Worm (Caenorhabditis elegans) whole organism, midembryonic: Measurements from ENCODE around the gene rab-21.

Source experiments
- T22C8.4 ChIP-seq: fragments of 200-800 bp; sonication (Bioruptor generic); IDR thresholded peaks from 2 replicates; pipeline ENCODE4 v1.3.6; 2022; ENCODE audit warnings: missing genetic modification characterization, missing compliant biosample characterization
- cog-1 ChIP-seq: sonication (generic microtip); optimal IDR thresholded peaks from 2 replicates; lab custom pipeline; 2016; ENCODE audit warnings: missing genetic modification characterization, missing compliant biosample characterization
- flt-1 ChIP-seq: fragments of 200-800 bp; sonication (Bioruptor generic); IDR thresholded peaks from 2 replicates; pipeline ENCODE4 v1.3.6; 2022; ENCODE audit warnings: missing genetic modification characterization, missing compliant biosample characterization
- klf-2 ChIP-seq: fragments of 200-800 bp; sonication (Bioruptor generic); conservative IDR thresholded peaks from 2 replicates; pipeline ENCODE4 v1.3.6; 2022; ENCODE audit warnings: missing genetic modification reagents, missing genetic modification characterization, missing compliant biosample characterization
- med-1 ChIP-seq: sonication (generic microtip); optimal IDR thresholded peaks from 2 replicates; lab custom pipeline; 2017; ENCODE audit warnings: missing genetic modification characterization, mild to moderate bottlenecking, missing compliant biosample characterization, antibody characterized with exemption, missing genetic modification reagents; ENCODE audit not compliant: insufficient read depth
- ref-1 ChIP-seq: fragments of 200-800 bp; sonication (Bioruptor generic); conservative IDR thresholded peaks from 2 replicates; pipeline ENCODE4 v1.3.6; 2022; ENCODE audit warnings: missing genetic modification reagents, missing genetic modification characterization, missing compliant biosample characterization
- tab-1 ChIP-seq: fragments of 200-800 bp; sonication (Bioruptor generic); IDR thresholded peaks from 2 replicates; pipeline ENCODE4 v1.3.6; 2022; ENCODE audit warnings: missing genetic modification characterization, missing compliant biosample characterization
- ztf-23 ChIP-seq: fragments of 200-800 bp; sonication (Bioruptor generic); IDR thresholded peaks from 2 replicates; pipeline ENCODE4 v1.3.6; 2022; ENCODE audit warnings: missing genetic modification reagents, missing genetic modification characterization, missing compliant biosample characterization
- ztf-29 ChIP-seq: fragments of 200-800 bp; sonication (Bioruptor generic); IDR thresholded peaks from 2 replicates; pipeline ENCODE4 v1.3.6; 2022; ENCODE audit warnings: missing genetic modification reagents, missing genetic modification characterization, missing compliant biosample characterization

The rab-21 gene

ce11 chrII:8748638-8749037 is 33.8 kb upstream of the rab-21 start:
- TF ChIP-seq ztf-23 = no peak
- no peak for TF ChIP-seq T22C8.4
- TF ChIP-seq cog-1 (tag; lab: Kevin White, UChicago) = no peak
- TF ChIP-seq tab-1 (GFP tag; lab: Robert Waterston, UW) = no peak
- TF ChIP-seq ztf-29 = no peak
- no peak for TF ChIP-seq flt-1 (GFP tag; lab: Robert Waterston, UW)
- no peak for TF ChIP-seq klf-2 (GFP tag; lab: Robert Waterston, UW)
- no peak for TF ChIP-seq med-1 (GFP tag; lab: Kevin White, UChicago)
- no peak for TF ChIP-seq ref-1 (GFP tag; lab: Robert Waterston, UW)

DNA sequence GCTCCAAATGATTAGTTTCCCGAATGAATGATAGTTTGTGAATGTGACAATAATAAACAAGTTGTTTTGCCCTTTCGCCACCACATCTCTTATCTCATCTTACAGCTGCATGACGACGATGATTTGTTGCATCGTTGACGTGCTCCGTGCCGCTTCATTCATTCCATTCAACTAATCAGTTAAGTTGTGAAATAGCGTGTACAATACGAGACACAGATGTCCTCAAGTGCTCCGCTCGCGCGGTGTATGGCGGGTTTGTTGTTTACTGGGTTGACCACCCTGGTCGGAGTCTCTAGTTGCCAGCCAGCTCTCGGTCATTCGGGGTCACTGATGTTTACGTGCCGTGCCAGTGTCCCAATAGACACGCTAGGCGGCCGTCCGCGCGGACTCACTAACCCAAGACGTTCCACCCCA is 33.1 kb upstream of the rab-21 start:
- TF ChIP-seq ref-1 (GFP tag; lab: Robert Waterston, UW) (peak; percentile 55; the same call in 1 of the 2 replicates), tab-1 (GFP tag; lab: Robert Waterston, UW) (no peak), klf-2 (GFP tag; lab: Robert Waterston, UW) (no peak), flt-1 (GFP tag; lab: Robert Waterston, UW) (0 out of 2 replicates have a peak, but pooled peaks have one; percentile 46), cog-1 (tag; lab: Kevin White, UChicago) (peak; percentile 79), ztf-29 (no peak), med-1 (GFP tag; lab: Kevin White, UChicago) (no peak), ztf-23 (no peak)

ce11 chrII:8747246-8747938 is 32.6 kb upstream of the rab-21 start:
- no peak for TF ChIP-seq ref-1 (GFP tag; lab: Robert Waterston, UW)
- no peak for TF ChIP-seq klf-2 (GFP tag; lab: Robert Waterston, UW)
- TF ChIP-seq flt-1 (GFP tag; lab: Robert Waterston, UW) = peak; percentile 63; the same call in 1 of the 2 replicates

DNA sequence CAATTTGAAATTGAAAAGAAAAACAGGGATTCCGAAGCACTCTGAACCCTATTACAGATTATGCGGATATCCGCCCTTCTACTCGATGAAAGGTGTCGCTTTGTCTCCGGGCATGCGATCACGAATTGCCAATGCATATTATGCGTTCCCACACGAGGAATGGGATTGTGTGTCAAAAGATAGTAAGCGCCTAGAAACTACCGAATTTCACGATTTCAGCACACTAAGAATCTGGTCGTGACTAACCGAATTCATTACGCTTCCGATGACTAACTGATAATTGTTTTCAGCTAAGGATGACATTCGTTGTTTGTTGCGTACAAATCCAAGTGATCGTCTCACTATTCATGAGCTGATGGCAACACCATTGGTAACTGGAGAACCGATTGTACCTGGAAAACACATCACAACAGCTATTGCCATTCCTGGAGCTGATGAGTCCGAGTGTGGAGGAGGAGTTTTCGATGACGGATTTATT is 31.5 kb upstream of the rab-21 start:
- TF ChIP-seq tab-1 (GFP tag; lab: Robert Waterston, UW) (no peak), med-1 (GFP tag; lab: Kevin White, UChicago) (no peak), cog-1 (tag; lab: Kevin White, UChicago) (no peak), ztf-29 (no peak), T22C8.4 (no peak), ref-1 (GFP tag; lab: Robert Waterston, UW) (no peak), ztf-23 (no peak)

DNA sequence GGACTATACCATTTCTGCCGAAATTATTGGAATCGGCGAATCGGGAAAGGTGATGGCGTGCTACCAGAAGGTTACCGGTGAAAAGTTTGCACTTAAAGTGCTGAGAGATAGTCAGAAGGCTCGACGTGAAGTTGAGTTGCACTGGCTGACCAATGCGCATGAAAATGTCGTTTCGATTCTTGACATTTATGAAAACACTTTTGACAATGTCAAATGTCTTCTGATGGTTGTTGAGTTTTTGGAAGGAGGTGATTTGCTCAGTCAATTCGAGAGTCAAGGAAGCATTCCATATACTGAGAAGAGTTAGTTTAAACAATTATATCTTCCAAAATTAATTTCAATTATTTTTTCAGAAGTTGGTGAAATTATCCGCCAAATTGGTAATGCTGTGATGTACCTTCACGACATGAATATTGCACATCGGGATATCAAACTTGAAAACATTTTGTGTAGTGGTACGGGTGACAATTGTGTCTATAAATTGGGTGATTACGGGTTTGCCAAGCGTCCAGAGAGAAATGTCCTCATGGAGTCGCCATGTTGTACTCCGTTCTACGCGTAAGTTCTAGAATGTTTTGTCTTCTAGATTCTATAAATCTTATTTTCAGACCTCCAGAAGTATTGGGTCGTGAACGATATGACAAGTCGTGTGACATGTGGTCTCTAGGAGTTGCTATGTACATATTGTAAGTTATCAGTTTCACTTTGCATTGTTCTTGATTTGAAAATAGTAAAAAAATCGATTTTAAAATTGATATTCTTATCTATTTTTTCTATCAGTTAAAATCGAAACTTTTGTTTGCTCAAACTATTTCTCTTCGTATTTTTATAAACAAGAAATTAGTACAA is 30.9 kb upstream of the rab-21 start:
- TF ChIP-seq klf-2 (GFP tag; lab: Robert Waterston, UW) (no peak), med-1 (GFP tag; lab: Kevin White, UChicago) (no peak), cog-1 (tag; lab: Kevin White, UChicago) (no peak), T22C8.4 (no peak), ref-1 (GFP tag; lab: Robert Waterston, UW) (no peak), ztf-23 (no peak)

ce11 chrII:8744555-8745448 is 30.0 kb upstream of the rab-21 start:
- TF ChIP-seq T22C8.4 (no peak), ref-1 (GFP tag; lab: Robert Waterston, UW) (no peak), klf-2 (GFP tag; lab: Robert Waterston, UW) (no peak), cog-1 (tag; lab: Kevin White, UChicago) (no peak), med-1 (GFP tag; lab: Kevin White, UChicago) (no peak), ztf-23 (no peak), tab-1 (GFP tag; lab: Robert Waterston, UW) (no peak), flt-1 (GFP tag; lab: Robert Waterston, UW) (no peak), ztf-29 (no peak)

DNA sequence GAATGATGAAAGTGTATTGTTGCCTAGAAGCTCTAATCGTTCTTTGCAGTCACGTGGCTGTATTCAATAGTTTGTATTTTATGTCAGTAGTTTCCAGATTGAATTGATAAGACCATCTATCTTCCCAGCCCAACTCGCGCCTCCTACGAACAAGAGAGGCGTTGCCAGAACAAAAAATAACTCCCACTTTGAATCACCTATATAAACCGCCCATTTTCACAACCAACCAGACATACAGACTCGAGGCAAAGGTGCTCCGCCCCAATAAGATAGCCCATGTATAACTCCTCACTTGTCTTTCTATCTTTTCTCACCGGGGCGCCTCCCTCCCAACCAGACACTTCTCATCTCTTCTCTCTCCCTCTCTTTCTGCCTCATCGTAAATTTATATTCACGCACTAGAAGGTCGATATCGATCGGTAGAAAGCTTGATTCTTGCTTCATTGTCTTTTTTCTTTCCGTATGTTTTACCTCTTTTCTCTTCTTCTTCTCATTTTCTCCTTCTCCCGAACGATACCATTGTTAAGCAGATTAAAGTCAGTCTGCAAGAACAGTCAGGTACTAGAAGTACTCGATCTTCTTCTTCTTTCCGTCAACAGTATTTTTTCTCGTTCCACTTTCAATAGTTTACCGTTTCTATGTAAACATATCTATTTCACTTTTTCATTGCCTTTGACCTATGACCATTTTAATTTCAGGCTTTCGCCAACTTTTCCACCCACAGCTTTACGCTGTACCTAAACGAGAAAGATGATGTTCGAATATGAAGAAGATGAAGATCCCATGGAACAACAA is 28.8 kb upstream of the rab-21 start, which contains the start of gene mak-1:
mak-1 (plus strand) TSS at position 693 of the 795 bp plus-strand sequence.
- TF ChIP-seq T22C8.4 (0 out of 2 replicates have a peak, but pooled peaks have one; percentile 22), ztf-29 (no peak)

DNA sequence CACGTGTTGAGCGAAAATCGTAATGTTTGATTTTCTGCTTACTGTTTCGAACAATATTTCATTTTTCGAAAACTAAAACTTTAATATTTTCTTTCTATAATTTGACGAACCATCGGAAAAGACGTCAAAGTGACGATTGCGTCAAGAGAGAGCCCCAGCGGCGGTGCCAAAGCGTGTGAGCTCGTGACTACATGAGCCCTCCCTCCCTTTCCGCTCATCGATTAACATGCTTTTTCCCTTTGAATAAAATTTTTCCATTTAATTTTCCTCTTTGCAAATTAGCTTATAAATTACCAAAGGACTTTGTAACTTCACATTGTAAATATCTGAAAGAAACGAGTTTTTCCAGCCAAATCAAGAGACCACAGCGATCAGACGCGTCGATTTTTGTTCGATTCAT is 28.2 kb upstream of the rab-21 start:
- no peak for TF ChIP-seq tab-1 (GFP tag; lab: Robert Waterston, UW)
- TF ChIP-seq ztf-23 = no peak
- no peak for TF ChIP-seq med-1 (GFP tag; lab: Kevin White, UChicago)
- TF ChIP-seq T22C8.4 = no peak
- TF ChIP-seq cog-1 (tag; lab: Kevin White, UChicago) = no peak
